Fruit fly (Drosophila melanogaster) whole organism, embryonic: Measurements from ENCODE around the gene Dnai2.

Experiments
- BEAF-32 ChIP-seq: fragments of 200-800 bp; sonication (Bioruptor generic); optimal IDR thresholded peaks from 3 replicates; lab custom pipeline; 2017; ENCODE audit warnings: missing biosample characterization, missing genetic modification characterization, mild to moderate bottlenecking, moderate library complexity, missing genetic modification reagents
- CG12391 ChIP-seq: fragments of 200-800 bp; sonication (Bioruptor generic); optimal IDR thresholded peaks from 3 replicates; lab custom pipeline; 2018; ENCODE audit warnings: missing biosample characterization, mild to moderate bottlenecking, missing genetic modification characterization, moderate library complexity
- CG14014 ChIP-seq: fragments of 200-800 bp; sonication (Bioruptor generic); IDR thresholded peaks from 2 replicates; pipeline ENCODE4 v1.3.6; 2022; ENCODE audit warnings: missing biosample characterization, missing genetic modification characterization
- CG15696 ChIP-seq: fragments of 200-800 bp; sonication (Bioruptor generic); optimal IDR thresholded peaks from 2 replicates; lab custom pipeline; 2019; ENCODE audit warnings: missing biosample characterization, mild to moderate bottlenecking, missing genetic modification characterization, moderate library complexity
- CG16815 ChIP-seq: fragments of 200-800 bp; sonication (Bioruptor generic); optimal IDR thresholded peaks from 3 replicates; lab custom pipeline; 2017; ENCODE audit warnings: missing biosample characterization, mild to moderate bottlenecking, missing genetic modification characterization
- CG17328 ChIP-seq: fragments of 200-800 bp; sonication (Bioruptor generic); IDR thresholded peaks from 2 replicates; pipeline ENCODE4 v1.3.6; 2022; ENCODE audit warnings: missing biosample characterization, missing genetic modification characterization
- CG6175 ChIP-seq: fragments of 200-800 bp; sonication (Bioruptor generic); IDR thresholded peaks from 3 replicates; pipeline ENCODE4 v1.3.6; 2022; ENCODE audit warnings: missing biosample characterization, missing genetic modification characterization
- CG7987 ChIP-seq: fragments of 200-800 bp; sonication (Bioruptor generic); optimal IDR thresholded peaks from 2 replicates; lab custom pipeline; 2018; ENCODE audit warnings: missing biosample characterization, mild to moderate bottlenecking, missing genetic modification characterization, moderate library complexity
- CG8388 ChIP-seq: fragments of 200-800 bp; sonication (Bioruptor generic); optimal IDR thresholded peaks from 2 replicates; lab custom pipeline; 2019; ENCODE audit warnings: missing biosample characterization, mild to moderate bottlenecking, missing genetic modification characterization, moderate library complexity
- CG8765 ChIP-seq: fragments of 200-800 bp; sonication (Bioruptor generic); IDR thresholded peaks from 2 replicates; pipeline ENCODE4 v1.3.6; 2022; ENCODE audit warnings: missing biosample characterization, missing genetic modification characterization
- CG9932 ChIP-seq: fragments of 200-800 bp; sonication (Bioruptor generic); IDR thresholded peaks from 2 replicates; pipeline ENCODE4 v1.3.6; 2022; ENCODE audit warnings: missing biosample characterization, missing genetic modification characterization
- Dad ChIP-seq: fragments of 200-800 bp; sonication (Bioruptor generic); optimal IDR thresholded peaks from 3 replicates; lab custom pipeline; 2016; ENCODE audit warnings: missing biosample characterization, missing genetic modification characterization
- Fer1 ChIP-seq: fragments of 200-800 bp; sonication (Bioruptor generic); optimal IDR thresholded peaks from 2 replicates; lab custom pipeline; 2017; ENCODE audit warnings: missing biosample characterization, mild to moderate bottlenecking, missing genetic modification characterization
- H15 ChIP-seq: fragments of 200-800 bp; sonication (Bioruptor generic); IDR thresholded peaks from 3 replicates; pipeline ENCODE4 v1.3.6; 2022; ENCODE audit warnings: missing biosample characterization, missing genetic modification characterization
- Hey ChIP-seq: fragments of 200-800 bp; sonication (Bioruptor generic); optimal IDR thresholded peaks from 3 replicates; lab custom pipeline; 2018; ENCODE audit warnings: missing biosample characterization, mild to moderate bottlenecking, missing genetic modification characterization
- Kr ChIP-seq: fragments of 200-800 bp; sonication (Bioruptor generic); optimal IDR thresholded peaks from 2 replicates; lab custom pipeline; 2017; ENCODE audit warnings: missing biosample characterization, mild to moderate bottlenecking, missing genetic modification characterization
- Lim3 ChIP-seq: fragments of 200-800 bp; sonication (Bioruptor generic); IDR thresholded peaks from 2 replicates; pipeline ENCODE4 v1.3.6; 2022; ENCODE audit warnings: missing biosample characterization, missing genetic modification characterization
- Mrtf ChIP-seq: fragments of 200-800 bp; sonication (Bioruptor generic); IDR thresholded peaks from 3 replicates; pipeline ENCODE4 v1.3.6; 2022; ENCODE audit warnings: missing biosample characterization, missing genetic modification characterization
- PHDP ChIP-seq: fragments of 200-800 bp; sonication (Bioruptor generic); optimal IDR thresholded peaks from 3 replicates; lab custom pipeline; 2018; ENCODE audit warnings: missing biosample characterization, mild to moderate bottlenecking, missing genetic modification characterization, moderate library complexity
- Pdp1 ChIP-seq, 2 experiments: fragments of 200-800 bp; sonication (Bioruptor generic); optimal IDR thresholded peaks; 3 replicates each; lab custom pipeline; 2016; ENCODE audit warnings: missing biosample characterization in 2 of 2, missing genetic modification characterization in 2 of 2, mild to moderate bottlenecking in 1 of 2, moderate library complexity in 1 of 2
- Sox100B ChIP-seq: fragments of 200-800 bp; sonication (Bioruptor generic); optimal IDR thresholded peaks from 3 replicates; lab custom pipeline; 2018; ENCODE audit warnings: missing biosample characterization, mild to moderate bottlenecking, missing genetic modification characterization
- ase ChIP-seq: fragments of 200-800 bp; sonication (Bioruptor generic); IDR thresholded peaks from 3 replicates; pipeline ENCODE4 v1.3.6; 2022; ENCODE audit warnings: missing biosample characterization, missing genetic modification characterization
- bbx ChIP-seq: fragments of 200-800 bp; sonication (Bioruptor generic); IDR thresholded peaks from 2 replicates; pipeline ENCODE4 v1.3.6; 2022; ENCODE audit warnings: missing biosample characterization, missing genetic modification characterization; ENCODE audit not compliant: partially characterized antibody
- crc ChIP-seq: fragments of 200-800 bp; sonication (Bioruptor generic); optimal IDR thresholded peaks from 2 replicates; lab custom pipeline; 2016; ENCODE audit warnings: missing biosample characterization, missing genetic modification characterization
- dan ChIP-seq: fragments of 200-800 bp; sonication (Bioruptor generic); IDR thresholded peaks from 2 replicates; pipeline ENCODE4 v1.3.6; 2022; ENCODE audit warnings: missing biosample characterization, missing genetic modification characterization
- eve ChIP-seq, 2 experiments: fragments of >200 bp; optimal IDR thresholded peaks; 2 replicates each; lab custom pipeline; 2017; ENCODE audit warnings: missing biosample characterization in 2 of 2, missing genetic modification characterization in 2 of 2
- fd96Cb ChIP-seq: fragments of 200-800 bp; sonication (Bioruptor generic); optimal IDR thresholded peaks from 2 replicates; lab custom pipeline; 2018; ENCODE audit warnings: missing biosample characterization, mild to moderate bottlenecking, missing genetic modification characterization, moderate library complexity
- fu2 ChIP-seq: fragments of 200-800 bp; sonication (Bioruptor generic); optimal IDR thresholded peaks from 2 replicates; lab custom pipeline; 2016; ENCODE audit warnings: missing biosample characterization, missing genetic modification characterization
- gcm2 ChIP-seq: fragments of 200-800 bp; sonication (Bioruptor generic); optimal IDR thresholded peaks from 2 replicates; lab custom pipeline; 2016; ENCODE audit warnings: missing biosample characterization, missing genetic modification characterization
- grau ChIP-seq: fragments of 200-800 bp; optimal IDR thresholded peaks from 3 replicates; lab custom pipeline; 2019; ENCODE audit warnings: missing biosample characterization, mild to moderate bottlenecking, missing genetic modification characterization, moderate library complexity
- jing ChIP-seq: fragments of 200-800 bp; sonication (Bioruptor generic); optimal IDR thresholded peaks from 2 replicates; lab custom pipeline; 2018; ENCODE audit warnings: missing biosample characterization, mild to moderate bottlenecking, missing genetic modification characterization
- lov ChIP-seq, 2 experiments: fragments of 200-800 bp in 1 of 2; fragments of >200 bp in 1 of 2; sonication (Bioruptor generic) in 1 of 2; IDR thresholded peaks in 1 of 2; optimal IDR thresholded peaks in 1 of 2; 2 replicates in 1 of 2; 3 replicates in 1 of 2; pipeline versions ENCODE4 v1.3.6 to Lab custom; 2017 to 2022; ENCODE audit warnings: missing biosample characterization in 1 of 2, missing genetic modification characterization in 1 of 2
- mirr ChIP-seq: fragments of 200-800 bp; sonication (Bioruptor generic); optimal IDR thresholded peaks from 3 replicates; lab custom pipeline; 2018; ENCODE audit warnings: missing biosample characterization, mild to moderate bottlenecking, missing genetic modification characterization
- nerfin-2 ChIP-seq: fragments of 200-800 bp; sonication (Bioruptor generic); IDR thresholded peaks from 2 replicates; pipeline ENCODE4 v1.3.6; 2022; ENCODE audit warnings: missing biosample characterization, missing genetic modification characterization; ENCODE audit not compliant: partially characterized antibody
- nom ChIP-seq: fragments of 200-800 bp; sonication (Bioruptor generic); optimal IDR thresholded peaks from 2 replicates; lab custom pipeline; 2017; ENCODE audit warnings: missing biosample characterization, missing genetic modification characterization, mild to moderate bottlenecking, moderate library complexity, missing genetic modification reagents
- phol ChIP-seq: fragments of 200-800 bp; sonication (Bioruptor generic); optimal IDR thresholded peaks from 3 replicates; lab custom pipeline; 2018; ENCODE audit warnings: missing biosample characterization, mild to moderate bottlenecking, missing genetic modification characterization, moderate library complexity
- pita ChIP-seq: fragments of 200-800 bp; sonication (Bioruptor generic); optimal IDR thresholded peaks from 2 replicates; lab custom pipeline; 2017; ENCODE audit warnings: missing biosample characterization, mild to moderate bottlenecking, missing genetic modification characterization
- pnt ChIP-seq: fragments of 200-800 bp; sonication (Bioruptor generic); optimal IDR thresholded peaks from 3 replicates; lab custom pipeline; 2016; ENCODE audit warnings: missing biosample characterization, missing genetic modification characterization
- pros ChIP-seq: fragments of 200-800 bp; sonication (Bioruptor generic); optimal IDR thresholded peaks from 3 replicates; lab custom pipeline; 2019; ENCODE audit warnings: missing biosample characterization, mild to moderate bottlenecking, missing genetic modification characterization, moderate library complexity
- pum ChIP-seq: fragments of 200-800 bp; sonication (Bioruptor generic); optimal IDR thresholded peaks from 2 replicates; lab custom pipeline; 2016; ENCODE audit warnings: missing biosample characterization, missing genetic modification characterization
- sc ChIP-seq, 3 experiments: fragments of >200 bp in 2 of 3; fragments of 200-800 bp in 1 of 3; sonication (Bioruptor generic) in 1 of 3; optimal IDR thresholded peaks; 2 replicates in 2 of 3; 3 replicates in 1 of 3; lab custom pipeline; 2017; ENCODE audit warnings: mild to moderate bottlenecking in 1 of 3, missing biosample characterization in 1 of 3, missing genetic modification characterization in 1 of 3, missing genetic modification reagents in 1 of 3
- sens ChIP-seq: fragments of 200-800 bp; sonication (Bioruptor generic); peaks from one replicate; lab custom pipeline; 2016; ENCODE audit warnings: missing biosample characterization, missing genetic modification characterization
- shn ChIP-seq: fragments of 200-800 bp; sonication (Bioruptor generic); optimal IDR thresholded peaks from 3 replicates; lab custom pipeline; 2016; ENCODE audit warnings: missing biosample characterization, missing genetic modification characterization
- sim ChIP-seq: fragments of 200-800 bp; sonication (Bioruptor generic); IDR thresholded peaks from 2 replicates; pipeline ENCODE4 v1.3.6; 2022; ENCODE audit warnings: missing biosample characterization, missing genetic modification characterization
- tx ChIP-seq: fragments of 200-800 bp; sonication (Bioruptor generic); optimal IDR thresholded peaks from 2 replicates; lab custom pipeline; 2016; ENCODE audit warnings: missing biosample characterization, missing genetic modification characterization
- unc-4 ChIP-seq: fragments of 200-800 bp; sonication (Bioruptor generic); IDR thresholded peaks from 2 replicates; pipeline ENCODE4 v1.3.6; 2022; ENCODE audit warnings: missing biosample characterization, missing genetic modification characterization; ENCODE audit not compliant: partially characterized antibody
- usp ChIP-seq: fragments of >200 bp; optimal IDR thresholded peaks from 2 replicates; lab custom pipeline; 2017; ENCODE audit warnings: missing biosample characterization, missing genetic modification characterization
- zf30C ChIP-seq: fragments of 200-800 bp; sonication (Bioruptor generic); optimal IDR thresholded peaks from 3 replicates; lab custom pipeline; 2018; ENCODE audit warnings: missing biosample characterization, mild to moderate bottlenecking, missing genetic modification characterization

Gene Dnai2

DNA sequence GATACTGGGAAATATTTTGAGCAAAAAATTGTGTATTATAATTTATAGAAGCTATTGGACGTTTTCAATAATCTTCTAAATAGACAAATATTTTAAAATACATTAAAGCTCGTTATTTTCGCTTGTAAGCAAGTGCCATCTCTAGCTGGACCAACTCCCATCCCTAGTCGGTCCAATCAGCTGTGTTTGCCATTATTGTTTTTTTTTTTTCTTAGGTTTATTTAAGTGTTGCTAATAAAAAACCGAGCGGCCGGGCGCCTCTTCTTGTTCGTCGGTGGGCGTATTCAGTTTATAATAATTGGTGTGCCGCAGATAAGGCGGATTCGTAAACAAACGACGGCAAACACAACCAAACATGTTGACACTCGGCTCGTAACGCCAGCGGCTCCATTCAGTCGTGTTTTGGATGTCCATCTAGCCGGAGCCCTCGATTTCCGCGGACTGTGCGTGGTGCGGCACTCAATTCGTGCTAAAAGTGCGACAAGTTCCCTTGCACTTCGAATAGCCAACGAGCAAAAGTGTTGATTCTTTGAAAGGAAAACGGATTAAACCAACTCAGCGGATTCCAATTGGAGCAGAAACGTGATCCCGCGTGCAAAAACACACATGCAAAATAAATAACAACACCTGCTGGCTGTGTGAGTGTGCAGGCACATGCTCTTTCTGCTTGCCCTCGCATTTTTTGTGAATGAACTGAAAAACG lies 15.1 kb downstream of the Dnai2 start, which contains the start of gene Sugb (continued):
- TF ChIP-seq shn (no peak), CG14014 (GFP tag; lab: Robert Waterston, UW) (peak; percentile 50; the same call in 1 of the 2 replicates), zf30C (GFP tag; lab: Kevin White, UChicago) (no peak), H15 (peak; percentile 52; the same call in 1 of the 3 replicates), fd96Cb (tag; lab: Kevin White, UChicago) (no peak), CG15696 (tag; lab: Kevin White, UChicago) (peak; percentile 43), nom (peak; percentile 58), pita (no peak), PHDP (peak; percentile 80), CG9932 (no peak), unc-4 (peak; percentile 76), ase (GFP tag; lab: Robert Waterston, UW) (no peak), usp (GFP tag; lab: Kevin White, UChicago) (no peak), phol (tag; lab: Kevin White, UChicago) (peak; percentile 27), sc (optimal IDR thresholded peaks at IDR 0.05; lab: Kevin White, UChicago) (no peak), sc (GFP tag; optimal IDR thresholded peaks at IDR 0.05; lab: Kevin White, UChicago) (no peak), CG12391 (tag; lab: Kevin White, UChicago) (peak; percentile 69), Pdp1 (GFP tag; optimal IDR thresholded peaks at IDR 0.05; lab: Kevin White, UChicago) (peak; percentile 60 to 68), pum (GFP tag; lab: Kevin White, UChicago) (peak; percentile 49), CG6175 (GFP tag; lab: Robert Waterston, UW) (0 out of 3 replicates have a peak, but pooled peaks have one; percentile 39), gcm2 (GFP tag; lab: Kevin White, UChicago) (peak; percentile 61), nerfin-2 (GFP tag; lab: Robert Waterston, UW) (no peak), Mrtf (no peak), CG8388 (GFP tag; lab: Kevin White, UChicago) (peak; percentile 36), CG17328 (GFP tag; lab: Robert Waterston, UW) (peak; percentile 62), sim (GFP tag; lab: Robert Waterston, UW) (no peak), Lim3 (GFP tag; lab: Robert Waterston, UW) (no peak), pros (GFP tag; lab: Kevin White, UChicago) (peak; percentile 16), dan (no peak), Kr (GFP tag; lab: Kevin White, UChicago) (no peak), grau (tag; lab: Kevin White, UChicago) (peak; percentile 63), jing (no peak), mirr (GFP tag; lab: Kevin White, UChicago) (peak; percentile 61), CG16815 (no peak), eve (GFP tag; optimal IDR thresholded peaks at IDR 0.05; lab: Kevin White, UChicago) (no peak), crc (GFP tag; lab: Kevin White, UChicago) (peak; percentile 38), Sox100B (GFP tag; lab: Kevin White, UChicago) (peak; percentile 54), CG8765 (no peak), pnt (GFP tag; lab: Kevin White, UChicago) (peak; percentile 34), bbx (GFP tag; lab: Robert Waterston, UW) (peak; percentile 56; the same call in 1 of the 2 replicates), lov (optimal IDR thresholded peaks at IDR 0.05; lab: Kevin White, UChicago) (no peak), lov (GFP tag; IDR thresholded peaks at IDR 0.05; lab: Robert Waterston, UW) (no peak), Hey (tag; lab: Kevin White, UChicago) (peak; percentile 48), CG7987 (peak; percentile 66), Dad (GFP tag; lab: Kevin White, UChicago) (peak; percentile 28), fu2 (GFP tag; lab: Kevin White, UChicago) (peak; percentile 62), Fer1 (GFP tag; lab: Kevin White, UChicago) (peak; percentile 67), BEAF-32 (GFP tag; lab: Kevin White, UChicago) (peak; percentile 74), tx (GFP tag; lab: Kevin White, UChicago) (no peak), sens (peak; percentile 92)
